Fruit fly (Drosophila melanogaster): ENCODE results near the gene CG17746.

Gene CG17746

DNA sequence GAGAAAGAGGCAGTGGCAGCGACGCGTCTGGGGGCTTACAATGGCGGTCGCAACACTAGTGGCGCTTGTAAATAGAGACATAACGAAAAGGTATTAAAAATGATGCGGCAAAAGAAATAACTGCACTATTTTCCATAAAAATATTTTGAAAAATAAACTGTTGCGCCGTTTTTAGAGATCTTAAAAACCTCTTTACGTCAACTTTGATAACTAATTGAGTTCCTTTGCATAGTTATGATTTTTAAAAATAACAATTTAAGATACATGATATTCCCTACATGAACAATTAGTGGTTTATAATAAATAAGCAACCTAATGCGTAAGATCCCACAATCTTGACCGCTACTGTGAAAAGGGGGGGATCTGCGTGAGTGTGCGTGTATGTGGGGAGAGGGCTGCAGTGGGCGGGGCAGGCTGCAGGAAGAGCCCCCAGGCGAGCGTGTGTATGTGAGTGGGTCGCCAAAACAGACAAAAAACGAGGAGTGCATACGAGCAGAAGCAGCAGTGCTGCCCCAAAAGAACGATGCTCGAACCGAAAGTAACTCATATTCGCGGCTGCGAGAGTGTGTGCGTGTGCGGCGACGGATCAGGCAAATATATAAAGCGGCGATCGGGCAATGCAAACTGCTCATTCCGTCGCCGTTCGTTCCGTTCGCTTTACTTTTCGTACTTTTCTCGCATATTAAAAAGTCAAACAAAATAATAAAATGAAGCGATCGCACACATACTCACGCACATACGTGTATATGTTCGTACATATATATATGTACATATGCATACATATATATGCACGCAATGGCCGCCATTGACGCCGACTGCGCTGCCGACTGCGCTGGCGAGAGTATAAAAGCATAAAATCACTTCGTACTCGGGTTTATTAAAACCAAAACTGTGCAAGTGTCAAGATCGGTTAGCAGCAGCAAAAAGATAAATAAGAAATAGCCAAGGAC lies 9.6 kb upstream of the CG17746 start (continued):
- TF ChIP-seq az2 (GFP tag; optimal IDR thresholded peaks at IDR 0.05) (peak; percentile 56), CG18764 (GFP tag; optimal IDR thresholded peaks at IDR 0.05) (no peak), Oli (tag; optimal IDR thresholded peaks at IDR 0.05) (peak; percentile 58), CG11695 (GFP tag; IDR thresholded peaks at IDR 0.05) (0 out of 3 replicates have a peak, but pooled peaks have one; percentile 25), CG12744 (GFP tag; optimal IDR thresholded peaks at IDR 0.05) (no peak), CG16813 (GFP tag; IDR thresholded peaks at IDR 0.05; ENCODE audit: partially characterized antibody) (no peak), Opbp (GFP tag; IDR thresholded peaks at IDR 0.05; ENCODE audit: partially characterized antibody) (no peak), cato (GFP tag; optimal IDR thresholded peaks at IDR 0.05; ENCODE audit: borderline replicate concordance) (peak; percentile 26), CG9876 (GFP tag; optimal IDR thresholded peaks at IDR 0.05) (no peak), nerfin-1 (tag; optimal IDR thresholded peaks at IDR 0.05) (no peak), trh (GFP tag; optimal IDR thresholded peaks at IDR 0.05) (no peak), CG2202 (tag; optimal IDR thresholded peaks at IDR 0.05) (no peak), Doc2 (GFP tag; IDR thresholded peaks at IDR 0.05) (no peak), Fer1 (GFP tag; optimal IDR thresholded peaks at IDR 0.05) (no peak), CG5180 (GFP tag; optimal IDR thresholded peaks at IDR 0.05) (no peak), gro (GFP tag; optimal IDR thresholded peaks at IDR 0.05) (no peak), slou (GFP tag; optimal IDR thresholded peaks at IDR 0.05) (no peak), CG3726 (GFP tag; IDR thresholded peaks at IDR 0.05) (no peak), E2f2 (GFP tag; IDR thresholded peaks at IDR 0.05) (peak; percentile 15; the same call in 1 of the 2 replicates), ranshi (GFP tag; IDR thresholded peaks at IDR 0.05) (no peak), peb (GFP tag; IDR thresholded peaks at IDR 0.05) (no peak), Sry-β (GFP tag; optimal IDR thresholded peaks at IDR 0.05) (no peak), CG32532 (GFP tag; IDR thresholded peaks at IDR 0.05) (no peak), CG16863 (GFP tag; optimal IDR thresholded peaks at IDR 0.05) (peak; percentile 26), CG17829 (tag; optimal IDR thresholded peaks at IDR 0.05) (peak; percentile 21), MTF-1 (GFP tag; optimal IDR thresholded peaks at IDR 0.05; ENCODE audit: borderline replicate concordance) (no peak), CG12155 (GFP tag; optimal IDR thresholded peaks at IDR 0.05) (peak; percentile 22), Ravus (GFP tag; IDR thresholded peaks at IDR 0.05) (no peak), CG17385 (GFP tag; optimal IDR thresholded peaks at IDR 0.05) (peak; percentile 52), sisA (GFP tag; IDR thresholded peaks at IDR 0.05) (no peak), CG6689 (GFP tag; IDR thresholded peaks at IDR 0.05) (peak; percentile 41), Bteb2 (GFP tag; optimal IDR thresholded peaks at IDR 0.05) (peak; percentile 44), CG1233 (GFP tag; optimal IDR thresholded peaks at IDR 0.05) (peak; percentile 28), ken (GFP tag; IDR thresholded peaks at IDR 0.05) (no peak), CG11456 (GFP tag; IDR thresholded peaks at IDR 0.05) (no peak), CG14667 (GFP tag; IDR thresholded peaks at IDR 0.05) (0 out of 2 replicates have a peak, but pooled peaks have one; percentile 12), Side (GFP tag; optimal IDR thresholded peaks at IDR 0.05) (no peak), D19B (GFP tag; optimal IDR thresholded peaks at IDR 0.05) (no peak), PHDP (tag; optimal IDR thresholded peaks at IDR 0.05) (peak; percentile 35), pros (GFP tag; optimal IDR thresholded peaks at IDR 0.05) (no peak), CG11398 (GFP tag; optimal IDR thresholded peaks at IDR 0.05) (no peak), crp (GFP tag; optimal IDR thresholded peaks at IDR 0.05) (no peak), odd (GFP tag; optimal IDR thresholded peaks at IDR 0.05) (peak; percentile 25), oc (tag; optimal IDR thresholded peaks at IDR 0.05) (peak; percentile 29), sd (tag; optimal IDR thresholded peaks at IDR 0.05) (no peak), sc (optimal IDR thresholded peaks at IDR 0.05) (no peak), sc (GFP tag; optimal IDR thresholded peaks at IDR 0.05) (peak; percentile 34), so (GFP tag; IDR thresholded peaks at IDR 0.05) (peak; percentile 74; the same call in 1 of the 3 replicates), gem (tag; optimal IDR thresholded peaks at IDR 0.05) (peak; percentile 45)

All from whole organism, embryonic.